Fruit fly (Drosophila melanogaster) S2 (cell line): Measurements from ENCODE around the gene Scox.

ENCODE experiments used
- CG8478 ChIP-seq: fragments of >200 bp; optimal IDR thresholded peaks from 2 replicates; lab custom pipeline; 2018
- CTCF ChIP-seq, 2 experiments: fragments of >200 bp; optimal IDR thresholded peaks; 2 replicates each; lab custom pipeline; 2018

DNA sequence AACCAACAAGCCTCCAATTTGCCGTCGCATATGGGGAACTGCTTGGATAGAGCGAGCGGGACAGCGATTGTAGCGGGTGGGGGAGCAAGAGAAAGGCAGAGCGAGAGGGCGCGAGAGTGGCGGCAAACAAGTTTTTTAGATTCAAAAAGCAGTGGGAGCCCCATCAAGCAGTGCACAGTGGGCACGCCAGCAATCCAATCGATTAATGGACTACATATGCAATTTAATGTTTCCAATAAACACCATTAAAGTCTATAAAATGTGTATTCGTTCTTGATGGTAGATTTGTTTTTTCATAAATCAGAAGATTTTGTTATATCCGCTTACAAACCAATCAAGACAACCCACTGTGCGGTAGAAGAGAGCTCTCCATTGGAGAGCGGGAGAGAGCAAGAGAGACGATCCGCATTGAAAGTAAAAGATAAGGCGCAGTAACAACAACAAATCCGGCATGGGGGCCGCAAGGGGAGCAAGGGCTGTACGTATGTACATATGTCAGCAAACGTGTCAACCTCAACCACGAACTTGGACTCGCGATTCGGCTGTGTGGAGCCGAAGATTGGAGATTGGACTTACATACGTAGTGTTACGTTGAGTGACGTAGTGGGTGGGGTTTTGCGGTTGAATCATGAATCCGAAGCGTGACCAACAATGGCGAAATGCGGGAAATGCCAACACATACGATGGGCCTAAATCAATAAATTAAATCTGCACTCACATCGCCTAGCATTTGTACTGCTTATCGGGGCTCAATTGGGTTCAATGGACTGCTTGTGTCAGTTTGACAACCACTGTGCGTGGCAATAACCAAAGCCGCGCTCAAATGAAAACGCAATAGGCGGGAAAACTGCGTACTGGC is 28.9 kb upstream of the Scox start:
- TF ChIP-seq CG8478 (lab: Kevin White, UChicago) (no peak), CTCF (optimal IDR thresholded peaks at IDR 0.05; lab: Kevin White, UChicago) (peak; percentile 40 to 43)
